Fruit fly (Drosophila melanogaster): Measurements from ENCODE around the gene CG7560.
A peak's percentile ranks its signal among the peaks of the same experiment; 100 is the strongest.

Gene CG7560

DNA sequence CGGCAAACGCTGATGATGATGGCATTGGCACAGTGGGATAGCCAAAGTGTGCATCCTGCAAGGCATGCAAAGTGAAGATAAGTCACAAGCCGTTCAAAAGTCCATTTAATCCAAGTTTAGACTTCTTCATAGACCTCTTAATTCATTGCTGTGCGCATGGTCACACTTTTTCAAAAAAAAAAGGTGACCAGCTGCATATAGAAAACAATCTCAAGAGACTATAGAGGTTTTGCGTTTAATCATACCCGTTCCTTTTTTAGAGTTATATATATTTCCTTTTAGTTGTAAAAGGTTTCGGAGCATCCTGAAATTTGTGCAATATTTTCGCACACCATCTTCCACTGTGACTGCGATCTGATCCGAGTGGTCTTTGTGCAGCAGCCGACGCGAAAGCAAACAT lies 10.5 kb upstream of the CG7560 start (continued):
- no peak for TF ChIP-seq CG11085 (GFP tag; IDR thresholded peaks at IDR 0.05)
- no peak for TF ChIP-seq cad (GFP tag; optimal IDR thresholded peaks at IDR 0.05)
- no peak for TF ChIP-seq CG13287 (GFP tag; IDR thresholded peaks at IDR 0.05; ENCODE audit: partially characterized antibody)
- TF ChIP-seq CG3726 (GFP tag; IDR thresholded peaks at IDR 0.05): no peak
- no peak for TF ChIP-seq Aef1 (GFP tag; IDR thresholded peaks at IDR 0.05)
- no peak for TF ChIP-seq nerfin-1 (tag; optimal IDR thresholded peaks at IDR 0.05)
- TF ChIP-seq CG4328 (GFP tag; optimal IDR thresholded peaks at IDR 0.05): no peak
- no peak for TF ChIP-seq CG3163 (GFP tag; optimal IDR thresholded peaks at IDR 0.05)
- no peak for TF ChIP-seq klu (GFP tag; IDR thresholded peaks at IDR 0.05)
- TF ChIP-seq esg (GFP tag; conservative IDR thresholded peaks at IDR 0.05): no peak
- no peak for TF ChIP-seq CG32532 (GFP tag; IDR thresholded peaks at IDR 0.05)
- no peak for TF ChIP-seq Max (GFP tag; optimal IDR thresholded peaks at IDR 0.05)
- no peak for TF ChIP-seq CG15479 (GFP tag; optimal IDR thresholded peaks at IDR 0.05)
- no peak for TF ChIP-seq Scr (GFP tag; IDR thresholded peaks at IDR 0.05; ENCODE audit: partially characterized antibody)
- TF ChIP-seq CG12769 (tag; optimal IDR thresholded peaks at IDR 0.05): no peak
- TF ChIP-seq bbx (GFP tag; IDR thresholded peaks at IDR 0.05; ENCODE audit: partially characterized antibody): no peak
- no peak for TF ChIP-seq CG17328 (GFP tag; IDR thresholded peaks at IDR 0.05)
- no peak for TF ChIP-seq bowl (GFP tag; IDR thresholded peaks at IDR 0.05)
- no peak for TF ChIP-seq CkIIα-i1 (GFP tag; IDR thresholded peaks at IDR 0.05)
- TF ChIP-seq pho (GFP tag; optimal IDR thresholded peaks at IDR 0.05): no peak
- no peak for TF ChIP-seq amos (GFP tag; IDR thresholded peaks at IDR 0.05; ENCODE audit: partially characterized antibody)
- TF ChIP-seq chn (GFP tag; optimal IDR thresholded peaks at IDR 0.05): peak; percentile 3
- TF ChIP-seq CG3407 (GFP tag; optimal IDR thresholded peaks at IDR 0.05): no peak
- TF ChIP-seq CG4707 (GFP tag; optimal IDR thresholded peaks at IDR 0.05): peak; percentile 86
- no peak for TF ChIP-seq CG2889 (GFP tag; IDR thresholded peaks at IDR 0.05)
- TF ChIP-seq H15 (GFP tag; IDR thresholded peaks at IDR 0.05): no peak
- no peak for TF ChIP-seq onecut (GFP tag; IDR thresholded peaks at IDR 0.05)
- no peak for TF ChIP-seq Hey (tag; optimal IDR thresholded peaks at IDR 0.05)
- TF ChIP-seq hbn (GFP tag; IDR thresholded peaks at IDR 0.05; ENCODE audit: partially characterized antibody): no peak
- TF ChIP-seq crp (GFP tag; optimal IDR thresholded peaks at IDR 0.05): no peak
- no peak for TF ChIP-seq aop (GFP tag; IDR thresholded peaks at IDR 0.05)
- no peak for TF ChIP-seq hth (optimal IDR thresholded peaks at IDR 0.05)
- no peak for TF ChIP-seq bigmax (GFP tag; optimal IDR thresholded peaks at IDR 0.05)
- no peak for TF ChIP-seq chinmo (GFP tag; IDR thresholded peaks at IDR 0.05; ENCODE audit: partially characterized antibody)
- TF ChIP-seq Ets97D (GFP tag; optimal IDR thresholded peaks at IDR 0.05): no peak
- TF ChIP-seq CG18476 (GFP tag; optimal IDR thresholded peaks at IDR 0.05): no peak
- no peak for TF ChIP-seq her (GFP tag; optimal IDR thresholded peaks at IDR 0.05)
- TF ChIP-seq CG12299 (tag; optimal IDR thresholded peaks at IDR 0.05): no peak
- TF ChIP-seq CG15514 (GFP tag; optimal IDR thresholded peaks at IDR 0.05): no peak
- no peak for TF ChIP-seq fd64A (GFP tag; optimal IDR thresholded peaks at IDR 0.05)
- no peak for TF ChIP-seq CrebB (tag; optimal IDR thresholded peaks at IDR 0.05)
- TF ChIP-seq unc-4 (GFP tag; IDR thresholded peaks at IDR 0.05; ENCODE audit: partially characterized antibody): no peak
- TF ChIP-seq hkb (optimal IDR thresholded peaks at IDR 0.05): no peak
- TF ChIP-seq hkb (GFP tag; IDR thresholded peaks at IDR 0.05): no peak
- TF ChIP-seq Drgx (GFP tag; IDR thresholded peaks at IDR 0.05): peak; percentile 11; the same call in 1 of the 2 replicates
- TF ChIP-seq crol (GFP tag; IDR thresholded peaks at IDR 0.05): no peak
- peak; percentile 5 for TF ChIP-seq CG14710 (tag; optimal IDR thresholded peaks at IDR 0.05)
- no peak for TF ChIP-seq ERR (GFP tag; optimal IDR thresholded peaks at IDR 0.05)
- peak in 1 of 2 experiments; percentile 65 for TF ChIP-seq eve (GFP tag; optimal IDR thresholded peaks at IDR 0.05)
- TF ChIP-seq sob (GFP tag; IDR thresholded peaks at IDR 0.05): no peak
- TF ChIP-seq CG13296 (GFP tag; optimal IDR thresholded peaks at IDR 0.05): no peak
- TF ChIP-seq zf30C (GFP tag; optimal IDR thresholded peaks at IDR 0.05): no peak
